Fruit fly (Drosophila melanogaster): ENCODE results near the gene Pi4KIIalpha.

DNA sequence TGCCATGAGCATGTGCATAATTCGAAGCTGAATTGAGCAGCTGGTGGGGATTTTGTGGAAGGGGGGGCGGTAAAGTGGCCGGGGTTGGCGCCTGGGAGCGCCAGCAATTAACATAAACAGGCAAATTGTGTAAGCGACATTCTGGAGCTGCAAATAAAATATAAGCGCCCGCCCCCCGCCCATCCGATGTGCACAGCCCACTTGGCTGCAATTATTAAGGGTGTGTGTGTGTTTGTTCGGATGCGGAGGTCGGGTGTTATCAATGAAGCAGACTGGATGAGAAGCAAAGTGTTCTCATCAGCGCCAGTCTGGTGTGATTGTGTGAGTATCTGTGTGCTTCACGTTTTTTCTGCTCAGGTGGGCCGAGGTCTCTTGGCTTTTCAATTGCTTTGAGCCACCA lies 43.7 kb downstream of the Pi4KIIalpha start:
- TF ChIP-seq CG8478 (optimal IDR thresholded peaks at IDR 0.05) (no peak), CTCF (optimal IDR thresholded peaks at IDR 0.05) (no peak)

All from S2 (cell line).